Worm (Caenorhabditis elegans): ENCODE measurements around the gene C32D5.11.
A peak's percentile ranks its signal among the peaks of the same experiment; 100 is the strongest.

Gene C32D5.11

DNA sequence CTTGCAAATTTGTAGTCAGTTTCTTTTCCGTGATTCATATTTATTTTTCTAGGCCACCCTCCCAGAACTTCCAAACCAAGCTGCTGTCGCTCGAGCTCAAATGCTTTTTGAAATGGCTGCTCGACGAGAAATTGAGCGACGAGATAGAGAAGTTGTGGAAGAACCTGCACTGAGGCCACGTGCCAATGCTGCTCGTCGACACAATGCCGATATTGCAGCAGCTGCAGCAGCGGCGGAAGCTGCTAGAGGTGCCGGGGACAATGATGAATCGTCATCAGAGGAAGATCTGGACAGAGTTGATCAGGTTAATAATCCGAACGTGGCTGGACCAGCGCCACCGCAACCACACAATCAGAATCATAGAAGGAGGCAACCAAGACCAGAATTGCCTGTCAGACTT lies 18.1 kb upstream of the C32D5.11 start:
- no peak for TF ChIP-seq F13C5.2 (tag; optimal IDR thresholded peaks at IDR 0.05)
- TF ChIP-seq sea-1 (GFP tag; conservative IDR thresholded peaks at IDR 0.05), result no peak
- TF ChIP-seq B0310.2 (tag; optimal IDR thresholded peaks at IDR 0.05), result no peak
- TF ChIP-seq hmbx-1 (tag; optimal IDR thresholded peaks at IDR 0.05), result no peak
- no peak for TF ChIP-seq aly-1 (tag; optimal IDR thresholded peaks at IDR 0.05)
- TF ChIP-seq pes-1 (GFP tag; IDR thresholded peaks at IDR 0.05), result no peak
- TF ChIP-seq hmg-4 (GFP tag; optimal IDR thresholded peaks at IDR 0.05), result no peak
- no peak for TF ChIP-seq tbx-37 (GFP tag; conservative IDR thresholded peaks at IDR 0.05)
- TF ChIP-seq scrt-1 (GFP tag; IDR thresholded peaks at IDR 0.05), result no peak
- no peak for TF ChIP-seq ceh-13 (GFP tag; optimal IDR thresholded peaks at IDR 0.05)
- TF ChIP-seq flt-1 (GFP tag; IDR thresholded peaks at IDR 0.05), result no peak
- TF ChIP-seq ceh-36 (tag; optimal IDR thresholded peaks at IDR 0.05), result no peak
- TF ChIP-seq tbx-11 (GFP tag; IDR thresholded peaks at IDR 0.05), result no peak
- no peak for TF ChIP-seq tra-4 (tag; optimal IDR thresholded peaks at IDR 0.05)
- TF ChIP-seq ama-1 (optimal IDR thresholded peaks at IDR 0.05), result no peak

DNA sequence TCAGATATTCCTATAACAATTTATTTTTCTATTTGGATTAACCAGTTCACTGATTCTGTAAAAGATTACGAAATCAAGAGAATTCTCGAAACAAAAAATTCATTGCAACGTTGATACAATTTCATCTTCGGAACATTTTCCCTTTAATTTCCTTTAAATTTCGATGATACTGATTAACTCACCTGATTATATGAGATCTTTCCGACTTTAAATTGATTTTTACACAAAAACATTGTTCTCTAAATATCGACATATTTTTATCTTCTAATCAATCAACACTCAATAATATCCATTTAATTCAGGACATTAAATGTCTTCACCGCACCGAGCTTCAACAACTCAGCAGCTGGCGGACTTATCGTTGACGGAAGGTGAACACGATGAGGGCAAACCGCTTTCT lies 15.8 kb upstream of the C32D5.11 start, which contains the start of gene lin-23:
Gene lin-23 (plus strand): TSS at position 301 of the 400 bp plus-strand sequence.
- TF ChIP-seq scrt-1 (GFP tag; IDR thresholded peaks at IDR 0.05) (no peak), hmbx-1 (tag; optimal IDR thresholded peaks at IDR 0.05) (no peak), pes-1 (GFP tag; IDR thresholded peaks at IDR 0.05) (no peak), ets-7 (tag; optimal IDR thresholded peaks at IDR 0.05) (no peak), ceh-13 (GFP tag; optimal IDR thresholded peaks at IDR 0.05) (no peak), sea-1 (GFP tag; conservative IDR thresholded peaks at IDR 0.05) (no peak), B0310.2 (tag; optimal IDR thresholded peaks at IDR 0.05) (no peak), tbx-11 (GFP tag; IDR thresholded peaks at IDR 0.05) (no peak), tra-4 (tag; optimal IDR thresholded peaks at IDR 0.05) (no peak)

DNA sequence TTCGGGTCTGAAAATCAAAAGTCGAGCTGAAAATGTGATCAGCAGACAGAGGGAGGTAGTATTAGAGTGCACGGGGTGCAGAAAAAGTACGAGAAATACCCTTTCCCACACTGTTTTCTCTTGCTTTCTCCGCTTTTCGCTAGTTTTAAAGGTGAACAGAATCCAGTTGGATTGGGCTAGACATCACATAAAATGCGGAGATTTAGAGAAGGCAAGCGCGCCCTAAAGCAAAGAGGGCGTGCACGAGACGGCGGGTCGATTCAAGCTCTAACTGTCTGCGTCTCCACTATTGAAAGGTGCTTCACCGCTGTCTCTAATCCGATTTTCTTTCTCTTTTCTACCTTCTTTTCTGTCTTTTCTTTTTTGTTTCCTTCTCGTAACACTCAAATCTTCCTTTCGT lies 14.9 kb upstream of the C32D5.11 start:
- TF ChIP-seq hmg-4 (GFP tag; optimal IDR thresholded peaks at IDR 0.05), result peak; percentile 50
- TF ChIP-seq ceh-36 (tag; optimal IDR thresholded peaks at IDR 0.05), result peak; percentile 27
- TF ChIP-seq flt-1 (GFP tag; IDR thresholded peaks at IDR 0.05), result no peak

DNA sequence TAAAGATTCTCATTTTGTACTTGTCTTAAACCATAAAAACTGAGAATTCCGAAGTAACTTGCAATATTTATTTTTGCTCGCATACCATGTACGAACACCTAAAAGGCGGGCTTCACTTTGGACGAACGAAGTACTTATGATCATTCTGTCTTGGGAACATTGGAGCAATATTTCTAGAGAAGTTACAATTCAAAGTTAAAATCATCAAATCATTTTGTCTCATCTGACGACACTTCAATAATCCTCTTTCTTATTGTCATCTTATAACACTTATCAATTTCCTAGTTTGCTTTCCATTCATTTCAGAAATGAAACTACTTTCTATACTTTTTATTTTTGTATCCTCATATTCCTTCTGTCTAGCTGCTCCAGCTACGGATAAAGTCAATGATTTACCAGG lies 11.4 kb upstream of the C32D5.11 start, which contains the start of gene ctsa-4.1:
Gene ctsa-4.1 (plus strand): TSS at position 301 of the 400 bp plus-strand sequence.
- TF ChIP-seq F13C5.2 (tag; optimal IDR thresholded peaks at IDR 0.05) (no peak), ceh-36 (tag; optimal IDR thresholded peaks at IDR 0.05) (no peak), hnd-1 (tag; optimal IDR thresholded peaks at IDR 0.05) (no peak), tbx-37 (GFP tag; conservative IDR thresholded peaks at IDR 0.05) (no peak), pes-1 (GFP tag; IDR thresholded peaks at IDR 0.05) (no peak), hmbx-1 (tag; optimal IDR thresholded peaks at IDR 0.05) (no peak), flt-1 (GFP tag; IDR thresholded peaks at IDR 0.05) (no peak), aly-1 (tag; optimal IDR thresholded peaks at IDR 0.05) (no peak), scrt-1 (GFP tag; IDR thresholded peaks at IDR 0.05) (no peak), ets-7 (tag; optimal IDR thresholded peaks at IDR 0.05) (no peak), tbx-11 (GFP tag; IDR thresholded peaks at IDR 0.05) (no peak), sea-1 (GFP tag; conservative IDR thresholded peaks at IDR 0.05) (no peak), tra-4 (tag; optimal IDR thresholded peaks at IDR 0.05) (no peak), ama-1 (optimal IDR thresholded peaks at IDR 0.05) (no peak), ceh-13 (GFP tag; optimal IDR thresholded peaks at IDR 0.05) (no peak), hmg-4 (GFP tag; optimal IDR thresholded peaks at IDR 0.05) (no peak)

DNA sequence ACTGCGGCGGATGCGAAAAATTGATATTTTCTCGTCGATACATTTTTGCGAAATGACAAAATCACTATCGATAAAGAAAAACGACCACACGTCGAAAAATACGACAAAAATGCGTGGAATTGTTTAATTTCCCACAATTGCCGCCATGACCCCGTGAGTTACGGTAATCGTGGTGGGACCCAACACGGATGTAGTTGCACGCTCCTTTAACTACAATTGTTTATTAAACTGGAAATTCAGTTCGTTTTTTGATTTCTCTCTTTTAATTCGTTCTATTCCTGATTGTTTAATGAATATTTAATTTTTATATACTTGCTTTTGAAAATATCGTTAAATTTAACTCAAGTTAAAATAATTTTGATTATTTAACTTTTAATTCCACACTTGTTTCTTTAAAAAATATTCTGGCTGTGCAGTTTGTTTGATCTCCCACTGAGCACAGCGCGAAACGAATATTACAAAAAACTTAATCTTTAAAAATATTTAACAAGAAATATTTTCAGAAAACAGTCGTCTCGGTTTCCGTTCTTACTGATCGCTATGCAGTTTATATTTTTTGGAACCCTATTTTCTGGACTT lies 10.1 kb upstream of the C32D5.11 start, which contains the start of the genes ani-2 and clec-88:
Gene ani-2 (minus strand): TSS at position 131 of the 579 bp plus-strand sequence.
Gene clec-88 (plus strand): TSS at position 486 of the 579 bp plus-strand sequence.
- TF ChIP-seq ama-1 (optimal IDR thresholded peaks at IDR 0.05) (no peak), ets-7 (tag; optimal IDR thresholded peaks at IDR 0.05) (no peak), scrt-1 (GFP tag; IDR thresholded peaks at IDR 0.05) (no peak), hmg-4 (GFP tag; optimal IDR thresholded peaks at IDR 0.05) (no peak), tra-4 (tag; optimal IDR thresholded peaks at IDR 0.05) (no peak), pes-1 (GFP tag; IDR thresholded peaks at IDR 0.05) (no peak), tbx-37 (GFP tag; conservative IDR thresholded peaks at IDR 0.05) (no peak), hmbx-1 (tag; optimal IDR thresholded peaks at IDR 0.05) (no peak), sea-1 (GFP tag; conservative IDR thresholded peaks at IDR 0.05) (no peak), ceh-13 (GFP tag; optimal IDR thresholded peaks at IDR 0.05) (no peak), aly-1 (tag; optimal IDR thresholded peaks at IDR 0.05) (no peak), flt-1 (GFP tag; IDR thresholded peaks at IDR 0.05) (no peak), tbx-11 (GFP tag; IDR thresholded peaks at IDR 0.05) (no peak), F13C5.2 (tag; optimal IDR thresholded peaks at IDR 0.05) (no peak), B0310.2 (tag; optimal IDR thresholded peaks at IDR 0.05) (no peak), ceh-36 (tag; optimal IDR thresholded peaks at IDR 0.05) (no peak), hnd-1 (tag; optimal IDR thresholded peaks at IDR 0.05) (no peak)

DNA sequence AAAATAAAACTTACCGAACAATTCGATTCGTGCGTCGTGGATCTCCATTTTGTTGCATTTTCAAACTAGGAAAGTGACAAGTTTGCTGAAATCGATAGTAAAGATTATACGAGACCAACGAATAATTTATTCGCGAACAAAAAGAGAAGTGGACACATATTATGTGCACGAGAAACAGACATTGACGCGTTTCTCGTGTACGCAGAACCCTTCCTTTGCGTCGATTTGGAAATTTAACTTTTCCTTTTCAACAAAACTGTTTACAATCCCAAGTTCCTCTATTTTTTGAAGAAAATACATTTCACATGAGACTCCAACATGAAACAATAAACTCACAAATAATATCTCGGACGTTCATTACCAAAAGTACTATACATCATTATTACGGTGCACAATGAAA lies 5.6 kb upstream of the C32D5.11 start, which contains the start of gene K10B2.4:
Gene K10B2.4 (minus strand): TSS at position 138 of the 400 bp plus-strand sequence.
- no peak for TF ChIP-seq ama-1 (optimal IDR thresholded peaks at IDR 0.05)
- TF ChIP-seq tra-4 (tag; optimal IDR thresholded peaks at IDR 0.05), result no peak
- TF ChIP-seq F13C5.2 (tag; optimal IDR thresholded peaks at IDR 0.05), result peak; percentile 1
- TF ChIP-seq hnd-1 (tag; optimal IDR thresholded peaks at IDR 0.05), result no peak

DNA sequence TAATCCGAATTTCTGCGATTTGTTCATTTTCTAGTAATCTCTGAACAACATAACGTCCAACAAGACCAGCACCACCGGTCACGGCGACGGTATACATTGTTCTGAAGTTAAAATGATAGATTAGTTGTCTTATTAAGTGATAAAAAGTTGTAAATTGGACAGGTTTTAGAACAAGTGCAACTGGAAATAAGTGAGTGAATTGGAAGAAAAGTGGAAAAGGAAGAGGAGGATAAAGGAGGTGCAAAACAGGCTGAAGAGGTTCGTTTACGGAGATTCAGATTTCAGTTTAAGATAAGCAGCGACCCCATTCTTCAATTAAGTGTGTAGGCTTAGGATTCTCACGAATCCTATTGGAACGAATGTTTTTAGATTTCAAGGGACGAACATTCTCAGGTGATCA lies 3.7 kb upstream of the C32D5.11 start, which contains the start of gene C32D5.12:
Gene C32D5.12 (minus strand): TSS at position 101 of the 400 bp plus-strand sequence.
- TF ChIP-seq ceh-13 (GFP tag; optimal IDR thresholded peaks at IDR 0.05), result no peak
- no peak for TF ChIP-seq flt-1 (GFP tag; IDR thresholded peaks at IDR 0.05)
- TF ChIP-seq B0310.2 (tag; optimal IDR thresholded peaks at IDR 0.05), result no peak
- no peak for TF ChIP-seq pes-1 (GFP tag; IDR thresholded peaks at IDR 0.05)
- no peak for TF ChIP-seq tbx-37 (GFP tag; conservative IDR thresholded peaks at IDR 0.05)

DNA sequence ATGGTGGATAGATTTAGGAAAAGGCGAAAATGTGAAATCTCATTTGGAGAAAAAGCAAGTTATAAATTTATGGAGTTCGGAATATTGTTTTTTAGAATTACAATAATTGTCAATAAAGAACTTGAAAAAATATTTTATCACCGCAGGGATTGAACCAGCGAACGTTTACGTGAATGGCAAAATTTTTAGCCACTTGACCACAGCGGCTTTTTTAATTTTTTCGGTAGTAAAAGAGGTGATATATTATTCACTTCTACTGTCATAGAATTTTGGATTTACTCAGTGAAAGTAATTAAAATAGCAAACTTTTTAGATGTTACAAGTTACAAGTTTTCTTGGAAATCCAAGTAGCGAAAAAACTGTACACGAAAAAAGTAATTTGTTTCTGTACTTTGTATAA lies 3.0 kb upstream of the C32D5.11 start:
- TF ChIP-seq F13C5.2 (tag; optimal IDR thresholded peaks at IDR 0.05), result no peak
- no peak for TF ChIP-seq ceh-13 (GFP tag; optimal IDR thresholded peaks at IDR 0.05)
- no peak for TF ChIP-seq tbx-11 (GFP tag; IDR thresholded peaks at IDR 0.05)
- TF ChIP-seq hmbx-1 (tag; optimal IDR thresholded peaks at IDR 0.05), result no peak
- no peak for TF ChIP-seq aly-1 (tag; optimal IDR thresholded peaks at IDR 0.05)
- TF ChIP-seq sea-1 (GFP tag; conservative IDR thresholded peaks at IDR 0.05), result no peak
- no peak for TF ChIP-seq tbx-37 (GFP tag; conservative IDR thresholded peaks at IDR 0.05)
- TF ChIP-seq ceh-36 (tag; optimal IDR thresholded peaks at IDR 0.05), result no peak
- no peak for TF ChIP-seq scrt-1 (GFP tag; IDR thresholded peaks at IDR 0.05)
- TF ChIP-seq hmg-4 (GFP tag; optimal IDR thresholded peaks at IDR 0.05), result no peak
- TF ChIP-seq B0310.2 (tag; optimal IDR thresholded peaks at IDR 0.05), result no peak
- TF ChIP-seq tra-4 (tag; optimal IDR thresholded peaks at IDR 0.05), result no peak
- TF ChIP-seq pes-1 (GFP tag; IDR thresholded peaks at IDR 0.05), result no peak
- TF ChIP-seq hnd-1 (tag; optimal IDR thresholded peaks at IDR 0.05), result no peak
